Worm (Caenorhabditis elegans) whole organism, midembryonic: ENCODE data around the gene ZK1320.7.

Source experiments
- T22C8.4 ChIP-seq: fragments of 200-800 bp; sonication (Bioruptor generic); IDR thresholded peaks from 2 replicates; pipeline ENCODE4 v1.3.6; 2022; ENCODE audit warnings: missing genetic modification characterization, missing compliant biosample characterization
- cog-1 ChIP-seq: sonication (generic microtip); optimal IDR thresholded peaks from 2 replicates; lab custom pipeline; 2016; ENCODE audit warnings: missing genetic modification characterization, missing compliant biosample characterization
- flt-1 ChIP-seq: fragments of 200-800 bp; sonication (Bioruptor generic); IDR thresholded peaks from 2 replicates; pipeline ENCODE4 v1.3.6; 2022; ENCODE audit warnings: missing genetic modification characterization, missing compliant biosample characterization
- klf-2 ChIP-seq: fragments of 200-800 bp; sonication (Bioruptor generic); conservative IDR thresholded peaks from 2 replicates; pipeline ENCODE4 v1.3.6; 2022; ENCODE audit warnings: missing genetic modification reagents, missing genetic modification characterization, missing compliant biosample characterization
- med-1 ChIP-seq: sonication (generic microtip); optimal IDR thresholded peaks from 2 replicates; lab custom pipeline; 2017; ENCODE audit warnings: missing genetic modification characterization, mild to moderate bottlenecking, missing compliant biosample characterization, antibody characterized with exemption, missing genetic modification reagents; ENCODE audit not compliant: insufficient read depth
- ref-1 ChIP-seq: fragments of 200-800 bp; sonication (Bioruptor generic); conservative IDR thresholded peaks from 2 replicates; pipeline ENCODE4 v1.3.6; 2022; ENCODE audit warnings: missing genetic modification reagents, missing genetic modification characterization, missing compliant biosample characterization
- tab-1 ChIP-seq: fragments of 200-800 bp; sonication (Bioruptor generic); IDR thresholded peaks from 2 replicates; pipeline ENCODE4 v1.3.6; 2022; ENCODE audit warnings: missing genetic modification characterization, missing compliant biosample characterization
- ztf-23 ChIP-seq: fragments of 200-800 bp; sonication (Bioruptor generic); IDR thresholded peaks from 2 replicates; pipeline ENCODE4 v1.3.6; 2022; ENCODE audit warnings: missing genetic modification reagents, missing genetic modification characterization, missing compliant biosample characterization
- ztf-29 ChIP-seq: fragments of 200-800 bp; sonication (Bioruptor generic); IDR thresholded peaks from 2 replicates; pipeline ENCODE4 v1.3.6; 2022; ENCODE audit warnings: missing genetic modification reagents, missing genetic modification characterization, missing compliant biosample characterization

- TF ChIP-seq cog-1 (tag; lab: Kevin White, UChicago): no peak
- no peak for TF ChIP-seq T22C8.4 (GFP tag; lab: Robert Waterston, UW)
- no peak for TF ChIP-seq med-1 (GFP tag; lab: Kevin White, UChicago)
- no peak for TF ChIP-seq ztf-23 (GFP tag; lab: Robert Waterston, UW)
- TF ChIP-seq klf-2 (GFP tag; lab: Robert Waterston, UW): no peak
- TF ChIP-seq flt-1: no peak
- TF ChIP-seq ztf-29 (GFP tag; lab: Robert Waterston, UW): no peak
- TF ChIP-seq ref-1 (GFP tag; lab: Robert Waterston, UW): no peak
- no peak for TF ChIP-seq tab-1 (GFP tag; lab: Robert Waterston, UW)
Observed at ce11 chrII:9690067-9690632, 18.7 kb downstream of the ZK1320.7 start.
